Worm (Caenorhabditis elegans): ENCODE results near the gene algn-1.

algn-1 gene

DNA sequence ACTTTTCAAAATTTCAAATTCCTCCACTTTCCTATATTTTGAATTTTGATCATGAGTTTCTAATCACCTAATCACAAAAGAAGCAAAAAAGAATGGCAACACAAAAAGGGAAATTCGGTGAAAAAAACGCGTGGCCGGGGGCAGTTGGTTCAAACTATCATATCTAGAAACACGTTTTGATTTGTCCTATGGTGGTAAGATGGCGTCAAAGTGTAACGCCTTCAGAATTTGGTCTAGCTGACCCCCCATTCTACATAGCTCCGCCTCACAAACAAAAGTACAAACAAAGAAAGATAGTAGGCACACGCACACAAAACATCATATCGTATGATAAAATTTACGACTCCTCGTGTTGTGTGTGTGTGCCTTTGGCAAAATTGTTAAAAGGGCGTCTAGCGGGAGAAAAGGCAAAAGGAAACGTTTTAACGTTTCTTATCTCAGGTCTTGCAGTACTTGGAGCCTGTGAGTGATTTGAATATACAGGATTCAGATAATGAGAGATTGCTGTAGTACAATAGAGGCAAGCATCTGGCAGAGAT is 37.9 kb upstream of the algn-1 start (continued):
- TF ChIP-seq tlp-1 (tag; optimal IDR thresholded peaks at IDR 0.05) (no peak), ama-1 (optimal IDR thresholded peaks at IDR 0.05) (no peak), unc-86 (tag; optimal IDR thresholded peaks at IDR 0.05) (no peak), ets-5 (GFP tag; IDR thresholded peaks at IDR 0.05) (no peak), zip-4 (GFP tag; optimal IDR thresholded peaks at IDR 0.05) (no peak), ces-1 (GFP tag; optimal IDR thresholded peaks at IDR 0.05) (no peak), blmp-1 (tag; optimal IDR thresholded peaks at IDR 0.05) (peak; percentile 36), sptf-1 (tag; optimal IDR thresholded peaks at IDR 0.05) (no peak), nhr-85 (tag) (peak; percentile 45), zag-1 (tag; optimal IDR thresholded peaks at IDR 0.05) (no peak), isw-1 (GFP tag; IDR thresholded peaks at IDR 0.05) (no peak), vab-15 (tag; optimal IDR thresholded peaks at IDR 0.05) (no peak), nhr-77 (tag; optimal IDR thresholded peaks at IDR 0.05) (no peak), ceh-90 (tag; optimal IDR thresholded peaks at IDR 0.05) (no peak), aha-1 (tag; optimal IDR thresholded peaks at IDR 0.05) (no peak), aly-2 (tag; optimal IDR thresholded peaks at IDR 0.05) (no peak), dpl-1 (GFP tag; optimal IDR thresholded peaks at IDR 0.05) (no peak), dsc-1 (tag; optimal IDR thresholded peaks at IDR 0.05) (no peak), skn-1 (tag; optimal IDR thresholded peaks at IDR 0.05) (no peak), nhr-20 (tag; optimal IDR thresholded peaks at IDR 0.05) (peak; percentile 16), efl-1 (optimal IDR thresholded peaks at IDR 0.05) (no peak), efl-1 (GFP tag; optimal IDR thresholded peaks at IDR 0.05 in 1 of 2) (no peak), ztf-4 (tag; optimal IDR thresholded peaks at IDR 0.05) (no peak), lin-35 (GFP tag; optimal IDR thresholded peaks at IDR 0.05) (peak in 1 of 2 experiments; percentile 57), irx-1 (tag; optimal IDR thresholded peaks at IDR 0.05) (no peak), unc-98 (GFP tag; IDR thresholded peaks at IDR 0.05) (no peak), lin-13 (GFP tag; optimal IDR thresholded peaks at IDR 0.05) (no peak), Y116A8C.19 (tag; optimal IDR thresholded peaks at IDR 0.05; ENCODE audit: borderline replicate concordance) (no peak), jun-1 (tag; optimal IDR thresholded peaks at IDR 0.05) (peak; percentile 14), mab-9 (GFP tag; IDR thresholded peaks at IDR 0.05) (no peak), sup-37 (GFP tag; optimal IDR thresholded peaks at IDR 0.05) (no peak), unc-130 (tag; optimal IDR thresholded peaks at IDR 0.05) (no peak), nhr-19 (GFP tag; conservative IDR thresholded peaks at IDR 0.05) (peak; percentile 34), lir-3 (tag; optimal IDR thresholded peaks at IDR 0.05; ENCODE audit: poor library complexity) (no peak), grh-1 (GFP tag; IDR thresholded peaks at IDR 0.05) (no peak), snu-23 (GFP tag; optimal IDR thresholded peaks at IDR 0.05) (no peak), rnt-1 (tag; optimal IDR thresholded peaks at IDR 0.05) (no peak)

DNA sequence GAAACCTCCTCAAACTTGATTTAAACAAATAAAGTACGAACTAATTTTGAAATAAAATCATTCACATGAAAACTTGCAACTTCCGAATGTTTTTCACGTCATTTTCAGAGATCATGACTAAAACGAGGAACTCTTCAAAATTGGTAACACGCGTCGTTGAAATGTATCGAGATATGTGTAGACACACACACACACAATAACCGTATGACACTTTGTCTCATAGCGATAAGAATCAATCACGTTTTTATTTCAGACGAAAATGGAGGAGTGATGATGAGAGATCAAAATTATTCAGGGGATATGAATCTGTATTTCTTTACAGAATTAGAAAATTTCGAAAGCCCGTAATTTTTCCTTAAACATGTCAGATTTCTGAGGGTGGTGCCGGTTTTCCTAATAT is 37.2 kb upstream of the algn-1 start:
- TF ChIP-seq alr-1 (tag; optimal IDR thresholded peaks at IDR 0.05; ENCODE audit: borderline replicate concordance) (no peak), nhr-85 (tag) (peak; percentile 78), nhr-71 (tag; optimal IDR thresholded peaks at IDR 0.05) (peak; percentile 30), pax-3 (tag; optimal IDR thresholded peaks at IDR 0.05) (no peak), snu-23 (GFP tag; optimal IDR thresholded peaks at IDR 0.05) (peak; percentile 28), nhr-76 (tag; optimal IDR thresholded peaks at IDR 0.05) (no peak), ces-1 (GFP tag; optimal IDR thresholded peaks at IDR 0.05) (no peak), hpl-2 (GFP tag; optimal IDR thresholded peaks at IDR 0.05) (no peak), unc-130 (tag; optimal IDR thresholded peaks at IDR 0.05) (no peak), pag-3 (tag; optimal IDR thresholded peaks at IDR 0.05; ENCODE audit: borderline replicate concordance, insufficient read depth) (no peak), lin-14 (GFP tag; optimal IDR thresholded peaks at IDR 0.05) (peak; percentile 45), lin-35 (GFP tag; optimal IDR thresholded peaks at IDR 0.05) (peak in 1 of 2 experiments; percentile 50), fkh-8 (tag; optimal IDR thresholded peaks at IDR 0.05) (no peak), elt-3 (tag; optimal IDR thresholded peaks at IDR 0.05) (no peak), tlp-1 (tag; optimal IDR thresholded peaks at IDR 0.05) (no peak), isw-1 (GFP tag; IDR thresholded peaks at IDR 0.05) (no peak), irx-1 (tag; optimal IDR thresholded peaks at IDR 0.05) (no peak), nhr-47 (tag; optimal IDR thresholded peaks at IDR 0.05) (no peak), egl-27 (tag; optimal IDR thresholded peaks at IDR 0.05) (no peak), elt-2 (tag; optimal IDR thresholded peaks at IDR 0.05) (peak; percentile 46), hlh-17 (GFP tag; optimal IDR thresholded peaks at IDR 0.05; ENCODE audit: borderline replicate concordance) (no peak), nhr-19 (GFP tag; conservative IDR thresholded peaks at IDR 0.05) (0 out of 2 replicates have a peak, but pooled peaks have one; percentile 4), nhr-12 (tag; optimal IDR thresholded peaks at IDR 0.05) (no peak), nhr-20 (tag; optimal IDR thresholded peaks at IDR 0.05) (peak; percentile 45)

All from whole organism, L1 larva.